Worm (Caenorhabditis elegans) whole organism, L1 larva: ENCODE data around the gene srlf-26.

ENCODE experiments used
- C16A3.4 ChIP-seq: fragments of 150-350 bp; optimal IDR thresholded peaks from 2 replicates; lab custom pipeline; 2014; ENCODE audit warnings: missing biosample characterization, missing genetic modification characterization
- C34B4.2 ChIP-seq: sonication (generic microtip); optimal IDR thresholded peaks from 2 replicates; lab custom pipeline; 2017; ENCODE audit warnings: mild to moderate bottlenecking, missing genetic modification characterization, missing compliant biosample characterization
- F16B12.6 ChIP-seq: fragments of 150-350 bp; optimal IDR thresholded peaks from 2 replicates; lab custom pipeline; 2014; ENCODE audit warnings: missing biosample characterization, missing genetic modification characterization
- blmp-1 ChIP-seq: fragments of 150-350 bp; optimal IDR thresholded peaks from 2 replicates; lab custom pipeline; 2014; ENCODE audit warnings: missing biosample characterization, missing genetic modification characterization
- ceh-63 ChIP-seq: fragments of 200-800 bp; sonication (Bioruptor generic); optimal IDR thresholded peaks from 2 replicates; lab custom pipeline; 2018; ENCODE audit warnings: mild to moderate bottlenecking, missing genetic modification characterization, missing compliant biosample characterization
- ceh-82 ChIP-seq, 3 experiments: fragments of 150-350 bp in 1 of 3; sonication (generic microtip) in 2 of 3; optimal IDR thresholded peaks; 2 replicates each; lab custom pipeline; 2014 to 2017; ENCODE audit warnings: missing biosample characterization in 3 of 3, missing genetic modification characterization in 3 of 3
- ceh-88 ChIP-seq: fragments of 200-800 bp; sonication (Bioruptor generic); IDR thresholded peaks from 2 replicates; pipeline ENCODE4 v1.3.6; 2022; ENCODE audit warnings: missing genetic modification characterization, missing compliant biosample characterization
- ces-1 ChIP-seq: fragments of 150-350 bp; optimal IDR thresholded peaks from 2 replicates; lab custom pipeline; 2014; ENCODE audit warnings: missing biosample characterization, missing genetic modification reagents, missing genetic modification characterization
- egl-13 ChIP-seq: sonication (generic microtip); optimal IDR thresholded peaks from 2 replicates; lab custom pipeline; 2016; ENCODE audit warnings: missing genotype, missing genetic modification reagents, missing genetic modification characterization, missing compliant biosample characterization
- ets-5 ChIP-seq: fragments of 200-800 bp; sonication (Bioruptor generic); IDR thresholded peaks from 2 replicates; pipeline ENCODE4 v1.3.6; 2022; ENCODE audit warnings: missing genetic modification characterization, missing compliant biosample characterization
- fkh-4 ChIP-seq: sonication (generic microtip); optimal IDR thresholded peaks from 2 replicates; lab custom pipeline; 2016; ENCODE audit warnings: missing compliant biosample characterization, missing genetic modification characterization, borderline replicate concordance
- fkh-8 ChIP-seq: sonication (generic microtip); optimal IDR thresholded peaks from 2 replicates; lab custom pipeline; 2016; ENCODE audit warnings: mild to moderate bottlenecking, missing genetic modification characterization, missing compliant biosample characterization
- hlh-17 ChIP-seq: fragments of 200-800 bp; sonication (Bioruptor generic); optimal IDR thresholded peaks from 2 replicates; lab custom pipeline; 2018; ENCODE audit warnings: missing genetic modification characterization, mild to moderate bottlenecking, missing compliant biosample characterization, moderate library complexity, borderline replicate concordance
- irx-1 ChIP-seq: sonication (generic microtip); optimal IDR thresholded peaks from 2 replicates; lab custom pipeline; 2016; ENCODE audit warnings: missing genetic modification characterization, missing compliant biosample characterization
- jun-1 ChIP-seq: fragments of 150-350 bp; optimal IDR thresholded peaks from 2 replicates; lab custom pipeline; 2014; ENCODE audit warnings: missing biosample characterization, missing genetic modification reagents, missing genetic modification characterization
- lin-13 ChIP-seq: fragments of 150-350 bp; optimal IDR thresholded peaks from 2 replicates; lab custom pipeline; 2014; ENCODE audit warnings: missing biosample characterization, missing genetic modification reagents, missing genetic modification characterization
- lin-14 ChIP-seq: fragments of 200-800 bp; sonication (Bioruptor generic); optimal IDR thresholded peaks from 2 replicates; lab custom pipeline; 2018; ENCODE audit warnings: mild to moderate bottlenecking, missing genetic modification characterization, moderate library complexity, missing compliant biosample characterization
- lin-39 ChIP-seq: fragments of 150-350 bp; optimal IDR thresholded peaks from 2 replicates; lab custom pipeline; 2014; ENCODE audit warnings: missing biosample characterization, missing genetic modification reagents, missing genetic modification characterization
- lir-3 ChIP-seq: sonication (generic microtip); optimal IDR thresholded peaks from 2 replicates; lab custom pipeline; 2016; ENCODE audit warnings: mild to moderate bottlenecking, missing genetic modification characterization, moderate library complexity, missing compliant biosample characterization; ENCODE audit not compliant: poor library complexity
- mep-1 ChIP-seq: fragments of 150-350 bp; optimal IDR thresholded peaks from 2 replicates; lab custom pipeline; 2014; ENCODE audit warnings: missing biosample characterization, missing genetic modification characterization
- nhr-12 ChIP-seq: sonication (generic microtip); optimal IDR thresholded peaks from 2 replicates; lab custom pipeline; 2017; ENCODE audit warnings: missing biosample characterization, missing genetic modification characterization
- nhr-20 ChIP-seq: sonication (generic microtip); optimal IDR thresholded peaks from 2 replicates; lab custom pipeline; 2016; ENCODE audit warnings: mild to moderate bottlenecking, missing genetic modification characterization, missing compliant biosample characterization
- nhr-71 ChIP-seq: sonication (generic microtip); optimal IDR thresholded peaks from 2 replicates; lab custom pipeline; 2016; ENCODE audit warnings: mild to moderate bottlenecking, missing genetic modification characterization, moderate library complexity, missing compliant biosample characterization
- nhr-84 ChIP-seq: sonication (generic microtip); optimal IDR thresholded peaks from 2 replicates; lab custom pipeline; 2017; ENCODE audit warnings: missing biosample characterization, missing genetic modification characterization
- nhr-85 ChIP-seq: sonication (generic microtip); peaks from one replicate; lab custom pipeline; 2016; ENCODE audit warnings: missing genetic modification characterization, inconsistent platforms, missing compliant biosample characterization
- nhr-90 ChIP-seq: sonication (generic microtip); optimal IDR thresholded peaks from 2 replicates; lab custom pipeline; 2016; ENCODE audit warnings: mild to moderate bottlenecking, missing genetic modification characterization, missing compliant biosample characterization; ENCODE audit not compliant: poor library complexity
- pag-3 ChIP-seq: sonication (generic microtip); optimal IDR thresholded peaks from 2 replicates; lab custom pipeline; 2017; ENCODE audit warnings: missing genetic modification characterization, mild to moderate bottlenecking, missing compliant biosample characterization, antibody characterized with exemption, borderline replicate concordance; ENCODE audit not compliant: insufficient read depth
- pqm-1 ChIP-seq: sonication (generic microtip); optimal IDR thresholded peaks from 3 replicates; lab custom pipeline; 2017; ENCODE audit warnings: missing biosample characterization, missing genetic modification characterization
- rnt-1 ChIP-seq: sonication (generic microtip); optimal IDR thresholded peaks from 2 replicates; lab custom pipeline; 2016; ENCODE audit warnings: mild to moderate bottlenecking, missing genetic modification characterization, moderate library complexity, missing compliant biosample characterization
- sox-4 ChIP-seq: sonication (generic microtip); optimal IDR thresholded peaks from 2 replicates; lab custom pipeline; 2016; ENCODE audit warnings: missing genetic modification characterization, missing compliant biosample characterization
- tlp-1 ChIP-seq: fragments of 150-350 bp; optimal IDR thresholded peaks from 2 replicates; lab custom pipeline; 2014; ENCODE audit warnings: missing biosample characterization, missing genetic modification characterization
- unc-130 ChIP-seq: fragments of 150-350 bp; optimal IDR thresholded peaks from 2 replicates; lab custom pipeline; 2017; ENCODE audit warnings: missing biosample characterization, missing genetic modification characterization, inconsistent platforms
- unc-30 ChIP-seq: sonication (generic microtip); optimal IDR thresholded peaks from 2 replicates; lab custom pipeline; 2017; ENCODE audit warnings: missing biosample characterization, missing genetic modification characterization
- unc-62 ChIP-seq: fragments of 150-350 bp; optimal IDR thresholded peaks from 2 replicates; lab custom pipeline; 2014; ENCODE audit warnings: missing biosample characterization, missing genetic modification reagents, missing genetic modification characterization
- unc-98 ChIP-seq: fragments of 200-800 bp; sonication (Bioruptor generic); IDR thresholded peaks from 2 replicates; pipeline ENCODE4 v1.3.6; 2022; ENCODE audit warnings: missing genetic modification characterization, missing compliant biosample characterization
- zag-1 ChIP-seq: fragments of 150-350 bp; optimal IDR thresholded peaks from 2 replicates; lab custom pipeline; 2014; ENCODE audit warnings: missing biosample characterization, missing genetic modification characterization

The srlf-26 gene

ce11 chrIV:13709069-13709640 is 30.4 kb downstream of the srlf-26 start:
- TF ChIP-seq unc-62 (GFP tag; lab: Kevin White, UChicago) (no peak), fkh-4 (no peak), zag-1 (no peak), nhr-12 (tag; lab: Kevin White, UChicago) (no peak), lir-3 (tag; lab: Kevin White, UChicago) (no peak), pqm-1 (no peak), unc-30 (tag; lab: Kevin White, UChicago) (no peak), rnt-1 (tag; lab: Kevin White, UChicago) (no peak), nhr-85 (tag; lab: Kevin White, UChicago) (no peak), nhr-71 (tag; lab: Kevin White, UChicago) (no peak), nhr-20 (tag; lab: Kevin White, UChicago) (no peak), pag-3 (tag; lab: Kevin White, UChicago) (no peak), ceh-82 (tag; optimal IDR thresholded peaks at IDR 0.05; lab: Kevin White, UChicago) (no peak), lin-14 (GFP tag; lab: Kevin White, UChicago) (no peak), lin-13 (GFP tag; lab: Kevin White, UChicago) (no peak), unc-98 (GFP tag; lab: Robert Waterston, UW) (no peak)

- TF ChIP-seq nhr-90 (tag; lab: Kevin White, UChicago) (no peak), ceh-88 (GFP tag; lab: Robert Waterston, UW) (no peak), tlp-1 (tag; lab: Kevin White, UChicago) (no peak), ceh-63 (GFP tag; lab: Kevin White, UChicago) (no peak), irx-1 (no peak), ets-5 (GFP tag; lab: Robert Waterston, UW) (no peak), nhr-84 (tag; lab: Kevin White, UChicago) (no peak), lin-39 (tag; lab: Kevin White, UChicago) (no peak), fkh-8 (tag; lab: Kevin White, UChicago) (no peak)
Measured at ce11 chrIV:13710367-13710766, 31.6 kb downstream of the srlf-26 start.

- no peak for TF ChIP-seq F16B12.6 (tag; lab: Kevin White, UChicago)
- TF ChIP-seq C34B4.2 (tag; lab: Kevin White, UChicago): no peak
- no peak for TF ChIP-seq egl-13
- TF ChIP-seq hlh-17: no peak
- no peak for TF ChIP-seq nhr-85 (tag; lab: Kevin White, UChicago)
- no peak for TF ChIP-seq C16A3.4 (tag; lab: Kevin White, UChicago)
- TF ChIP-seq ces-1 (GFP tag; lab: Kevin White, UChicago): no peak
- no peak for TF ChIP-seq unc-130
Measured at ce11 chrIV:13716279-13716678, 37.5 kb downstream of the srlf-26 start, which contains the start of gene C47A4.1. TSS of gene C47A4.1 (minus strand) at chrIV:13716379.

- TF ChIP-seq blmp-1 (tag; lab: Kevin White, UChicago) (peak; percentile 8), jun-1 (no peak), ceh-88 (GFP tag; lab: Robert Waterston, UW) (no peak), sox-4 (tag; lab: Kevin White, UChicago) (no peak), mep-1 (tag; lab: Kevin White, UChicago) (no peak)
Measured at ce11 chrIV:13716735-13717134, 38.0 kb downstream of the srlf-26 start.
